Worm (Caenorhabditis elegans) whole organism, dauer: ENCODE results near the gene tag-180.

Experiments
- unc-62 ChIP-seq: sonication (generic microtip); optimal IDR thresholded peaks from 2 replicates; lab custom pipeline; 2017; ENCODE audit warnings: missing biosample characterization, missing genetic modification reagents, missing genetic modification characterization

Gene tag-180

ce11 chrII:11336640-11337241, 7.5 kb upstream of the tag-180 start:
- no peak for TF ChIP-seq unc-62 (GFP tag; lab: Kevin White, UChicago)

ce11 chrII:11336163-11336562, 6.9 kb upstream of the tag-180 start:
- no peak for TF ChIP-seq unc-62 (GFP tag; lab: Kevin White, UChicago)

ce11 chrII:11335670-11336069, 6.4 kb upstream of the tag-180 start:
- TF ChIP-seq unc-62 (GFP tag; lab: Kevin White, UChicago), result no peak

- no peak for TF ChIP-seq unc-62 (GFP tag; lab: Kevin White, UChicago)
Observed at ce11 chrII:11333846-11334638, 4.8 kb upstream of the tag-180 start.

ce11 chrII:11333375-11333774, 4.1 kb upstream of the tag-180 start:
- no peak for TF ChIP-seq unc-62 (GFP tag; lab: Kevin White, UChicago)

- TF ChIP-seq unc-62 (GFP tag; lab: Kevin White, UChicago), result no peak
Observed at ce11 chrII:11319591-11319990, 9.6 kb downstream of the tag-180 start, which contains the start of gene nlp-51. Gene nlp-51, minus strand, starts transcription at chrII:11319691.

ce11 chrII:11316663-11317062, 12.6 kb downstream of the tag-180 start:
- no peak for TF ChIP-seq unc-62 (GFP tag; lab: Kevin White, UChicago)

ce11 chrII:11314165-11314564, 15.1 kb downstream of the tag-180 start, which contains the start of gene T24F1.4:
Gene T24F1.4, minus strand, starts transcription at chrII:11314265.
- no peak for TF ChIP-seq unc-62 (GFP tag; lab: Kevin White, UChicago)

- TF ChIP-seq unc-62 (GFP tag; lab: Kevin White, UChicago), result no peak
Observed at ce11 chrII:11312223-11312622, 17.0 kb downstream of the tag-180 start, which contains the start of gene T24F1.7. Gene T24F1.7, plus strand, starts transcription at chrII:11312523.

ce11 chrII:11307953-11308352, 21.3 kb downstream of the tag-180 start:
- no peak for TF ChIP-seq unc-62 (GFP tag; lab: Kevin White, UChicago)

ce11 chrII:11307332-11307731, 21.9 kb downstream of the tag-180 start:
- no peak for TF ChIP-seq unc-62 (GFP tag; lab: Kevin White, UChicago)

ce11 chrII:11305627-11306449, 23.4 kb downstream of the tag-180 start, which contains the start of gene rsf-1:
Gene rsf-1, plus strand, starts transcription at chrII:11306399.
- TF ChIP-seq unc-62 (GFP tag; lab: Kevin White, UChicago), result no peak

ce11 chrII:11302591-11302990, 26.6 kb downstream of the tag-180 start, which contains the start of gene samp-1:
Gene samp-1, plus strand, starts transcription at chrII:11302891.
- TF ChIP-seq unc-62 (GFP tag; lab: Kevin White, UChicago), result no peak

ce11 chrII:11301059-11301458, 28.2 kb downstream of the tag-180 start, which contains the start of gene raga-1:
Gene raga-1, plus strand, starts transcription at chrII:11301359.
- no peak for TF ChIP-seq unc-62 (GFP tag; lab: Kevin White, UChicago)

- no peak for TF ChIP-seq unc-62 (GFP tag; lab: Kevin White, UChicago)
Observed at ce11 chrII:11297217-11297738, 32.0 kb downstream of the tag-180 start, which contains the start of gene saps-1. Gene saps-1, plus strand, starts transcription at chrII:11297688.
